Fruit fly (Drosophila melanogaster) whole organism, embryonic: ENCODE measurements around the gene chif.

Experiments
- CG2875 ChIP-seq: fragments of 200-800 bp; sonication (Bioruptor generic); optimal IDR thresholded peaks from 2 replicates; lab custom pipeline; 2017; ENCODE audit warnings: missing biosample characterization, mild to moderate bottlenecking, missing genetic modification characterization, missing genetic modification reagents
- CG4617 ChIP-seq: fragments of 200-800 bp; sonication (Bioruptor generic); optimal IDR thresholded peaks from 3 replicates; lab custom pipeline; 2016; ENCODE audit warnings: missing biosample characterization, missing genetic modification characterization, borderline replicate concordance
- NFAT ChIP-seq: fragments of 200-800 bp; sonication (Bioruptor generic); IDR thresholded peaks from 2 replicates; pipeline ENCODE4 v1.3.6; 2022; ENCODE audit warnings: missing biosample characterization, missing genetic modification characterization
- Ptx1 ChIP-seq: fragments of 200-800 bp; sonication (Bioruptor generic); IDR thresholded peaks from 2 replicates; pipeline ENCODE4 v1.3.6; 2022; ENCODE audit warnings: missing biosample characterization, missing genetic modification characterization
- bsh ChIP-seq, 2 experiments: fragments of 200-800 bp; sonication (Bioruptor generic); optimal IDR thresholded peaks; 2 replicates each; lab custom pipeline; 2017 to 2018; ENCODE audit warnings: mild to moderate bottlenecking in 2 of 2, missing biosample characterization in 2 of 2, missing genetic modification characterization in 2 of 2, moderate library complexity in 1 of 2

DNA sequence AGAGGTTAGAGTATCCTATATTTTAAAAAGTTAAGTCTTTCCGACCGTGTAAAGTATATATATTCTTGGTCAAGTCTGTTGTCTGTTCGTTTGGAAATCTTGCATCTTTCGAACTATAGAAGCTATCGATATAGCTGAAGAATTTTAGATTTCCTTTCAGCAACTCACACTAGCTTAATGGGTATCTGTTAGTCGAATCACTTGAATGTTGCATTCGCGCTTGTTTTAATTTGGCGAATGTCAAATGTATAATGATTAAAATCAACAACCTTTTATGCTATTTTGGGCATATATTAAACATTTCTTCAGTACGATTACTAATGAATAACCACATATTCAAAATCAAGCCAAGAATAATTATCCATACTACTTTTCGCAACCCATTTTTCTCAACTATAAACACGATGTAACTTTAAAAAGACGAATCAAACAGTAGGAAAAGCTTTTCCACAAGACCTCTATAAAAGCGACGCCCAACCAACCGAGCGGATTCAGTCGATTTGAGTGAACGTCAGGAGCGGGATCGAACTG is 58.7 kb downstream of the chif start, which contains the start of gene Cyp303a1:
- TF ChIP-seq Ptx1 (no peak), CG2875 (GFP tag; lab: Kevin White, UChicago) (no peak), CG4617 (GFP tag; lab: Kevin White, UChicago) (no peak), bsh (GFP tag; optimal IDR thresholded peaks at IDR 0.05; lab: Kevin White, UChicago) (no peak), NFAT (no peak)
